Worm (Caenorhabditis elegans): ENCODE results near the gene fem-1.

ce11 chrIV:5537813-5538538 is at the start of gene fem-1, which contains the start of gene drp-1:
- no peak for TF ChIP-seq snpc-4 (tag; optimal IDR thresholded peaks at IDR 0.05)
- TF ChIP-seq lsy-2 (tag; optimal IDR thresholded peaks at IDR 0.05): no peak
- peak; percentile 16 for TF ChIP-seq pha-4 (tag; optimal IDR thresholded peaks at IDR 0.05)
- no peak for TF ChIP-seq elt-3 (tag; optimal IDR thresholded peaks at IDR 0.05)
